Worm (Caenorhabditis elegans): Measurements from ENCODE around the gene C33D9.8.

DNA sequence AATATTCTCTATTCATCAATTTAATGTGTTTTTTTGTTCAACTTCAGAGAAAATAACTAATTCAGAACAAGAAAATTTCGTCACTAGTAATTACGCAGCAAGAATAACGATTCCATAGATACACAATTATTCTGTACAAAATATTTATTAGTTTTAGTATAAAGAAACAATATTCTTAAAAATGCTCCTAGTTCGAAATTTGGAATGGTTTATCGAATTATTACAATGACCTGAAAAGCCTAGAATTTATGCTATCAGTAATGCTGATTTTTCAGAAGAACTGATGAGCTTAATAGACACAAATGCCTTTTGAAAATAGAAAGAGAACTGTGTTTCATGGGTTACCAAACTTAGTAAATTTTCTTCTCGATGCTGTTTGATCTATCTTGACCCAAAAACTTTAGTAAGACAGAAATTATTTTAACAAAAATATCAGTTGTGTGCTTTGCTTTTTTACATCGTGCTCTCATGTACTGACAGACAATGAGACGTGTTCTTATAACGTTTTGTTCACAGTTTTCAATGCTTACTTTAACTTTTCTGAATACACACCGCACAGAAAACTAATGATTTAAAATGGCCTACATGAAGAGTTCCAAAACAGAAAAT is 39.5 kb upstream of the C33D9.8 start:
- TF ChIP-seq nhr-76 (tag; optimal IDR thresholded peaks at IDR 0.05) (no peak), snpc-4 (tag; optimal IDR thresholded peaks at IDR 0.05) (no peak), nhr-11 (tag; optimal IDR thresholded peaks at IDR 0.05) (no peak), ama-1 (optimal IDR thresholded peaks at IDR 0.05) (no peak), unc-62 (GFP tag; optimal IDR thresholded peaks at IDR 0.05) (no peak), pqm-1 (tag; optimal IDR thresholded peaks at IDR 0.05) (no peak), lin-39 (tag; optimal IDR thresholded peaks at IDR 0.05) (no peak)
